Fruit fly (Drosophila melanogaster) whole organism, embryonic: ENCODE data around the gene CG4597.

Experiments
- CG1024 ChIP-seq: fragments of 200-800 bp; sonication (Bioruptor generic); IDR thresholded peaks from 2 replicates; pipeline ENCODE4 v1.3.6; 2022; ENCODE audit warnings: missing biosample characterization, missing genetic modification characterization
- CG10959 ChIP-seq: fragments of 200-800 bp; sonication (Bioruptor generic); IDR thresholded peaks from 2 replicates; pipeline ENCODE4 v1.3.6; 2022; ENCODE audit warnings: missing biosample characterization, missing genetic modification characterization
- CG11247 ChIP-seq: fragments of 200-800 bp; sonication (Bioruptor generic); IDR thresholded peaks from 2 replicates; pipeline ENCODE4 v1.3.6; 2022; ENCODE audit warnings: missing biosample characterization, missing genetic modification characterization
- CG11696 ChIP-seq: fragments of 200-800 bp; sonication (Bioruptor generic); IDR thresholded peaks from 2 replicates; pipeline ENCODE4 v1.3.6; 2022; ENCODE audit warnings: missing biosample characterization, missing genetic modification characterization
- CG13624 ChIP-seq: fragments of 200-800 bp; sonication (Bioruptor generic); optimal IDR thresholded peaks from 2 replicates; lab custom pipeline; 2016; ENCODE audit warnings: missing biosample characterization, missing genetic modification characterization
- CG16815 ChIP-seq: fragments of 200-800 bp; sonication (Bioruptor generic); optimal IDR thresholded peaks from 3 replicates; lab custom pipeline; 2017; ENCODE audit warnings: missing biosample characterization, mild to moderate bottlenecking, missing genetic modification characterization
- CG17186 ChIP-seq: fragments of 200-800 bp; sonication (Bioruptor generic); optimal IDR thresholded peaks from 3 replicates; lab custom pipeline; 2017; ENCODE audit warnings: missing biosample characterization, missing genetic modification reagents, missing genetic modification characterization
- CG17385 ChIP-seq: fragments of 200-800 bp; sonication (Bioruptor generic); optimal IDR thresholded peaks from 3 replicates; lab custom pipeline; 2018; ENCODE audit warnings: missing biosample characterization, mild to moderate bottlenecking, missing genetic modification characterization
- CG18476 ChIP-seq: fragments of 200-800 bp; sonication (Bioruptor generic); optimal IDR thresholded peaks from 2 replicates; lab custom pipeline; 2016; ENCODE audit warnings: missing biosample characterization, mild to moderate bottlenecking, missing genetic modification characterization
- CG2202 ChIP-seq: fragments of 200-800 bp; sonication (Bioruptor generic); optimal IDR thresholded peaks from 2 replicates; lab custom pipeline; 2018; ENCODE audit warnings: missing biosample characterization, mild to moderate bottlenecking, missing genetic modification characterization
- CG2678 ChIP-seq: fragments of 200-800 bp; sonication (Bioruptor generic); optimal IDR thresholded peaks from 3 replicates; lab custom pipeline; 2019; ENCODE audit warnings: missing biosample characterization, mild to moderate bottlenecking, missing genetic modification characterization, moderate library complexity
- CG32772 ChIP-seq: fragments of 200-800 bp; sonication (Bioruptor generic); IDR thresholded peaks from 2 replicates; pipeline ENCODE4 v1.3.6; 2022; ENCODE audit warnings: missing biosample characterization, missing genetic modification characterization
- CG33213 ChIP-seq: fragments of 200-800 bp; sonication (Bioruptor generic); optimal IDR thresholded peaks from 3 replicates; lab custom pipeline; 2016; ENCODE audit warnings: missing biosample characterization, missing genetic modification characterization
- CG3407 ChIP-seq: fragments of 200-800 bp; sonication (Bioruptor generic); optimal IDR thresholded peaks from 2 replicates; lab custom pipeline; 2018; ENCODE audit warnings: missing biosample characterization, mild to moderate bottlenecking, missing genetic modification characterization
- CG3847 ChIP-seq: fragments of 200-800 bp; sonication (Bioruptor generic); IDR thresholded peaks from 2 replicates; pipeline ENCODE4 v1.3.6; 2022; ENCODE audit warnings: missing biosample characterization, missing genetic modification characterization
- CG4820 ChIP-seq: fragments of 200-800 bp; sonication (Bioruptor generic); optimal IDR thresholded peaks from 3 replicates; lab custom pipeline; 2016; ENCODE audit warnings: missing biosample characterization, missing genetic modification characterization
- CG8281 ChIP-seq: fragments of 200-800 bp; sonication (Bioruptor generic); optimal IDR thresholded peaks from 2 replicates; lab custom pipeline; 2018; ENCODE audit warnings: missing biosample characterization, mild to moderate bottlenecking, missing genetic modification characterization, moderate library complexity
- CHES-1-like ChIP-seq: fragments of 200-800 bp; sonication (Bioruptor generic); optimal IDR thresholded peaks from 2 replicates; lab custom pipeline; 2016; ENCODE audit warnings: missing biosample characterization, missing genetic modification characterization
- D ChIP-seq, 2 experiments: fragments of 200-800 bp in 1 of 2; fragments of >200 bp in 1 of 2; sonication (Bioruptor generic) in 1 of 2; optimal IDR thresholded peaks; 2 replicates in 1 of 2; 3 replicates in 1 of 2; lab custom pipeline; 2017; ENCODE audit warnings: mild to moderate bottlenecking in 1 of 2, missing biosample characterization in 1 of 2, missing genetic modification characterization in 1 of 2, missing genetic modification reagents in 1 of 2
- Fer1 ChIP-seq: fragments of 200-800 bp; sonication (Bioruptor generic); optimal IDR thresholded peaks from 2 replicates; lab custom pipeline; 2017; ENCODE audit warnings: missing biosample characterization, mild to moderate bottlenecking, missing genetic modification characterization
- HLH54F ChIP-seq: fragments of 200-800 bp; sonication (Bioruptor generic); optimal IDR thresholded peaks from 3 replicates; lab custom pipeline; 2016; ENCODE audit warnings: missing biosample characterization, missing genetic modification characterization
- MESR4 ChIP-seq: fragments of 200-800 bp; sonication (Bioruptor generic); optimal IDR thresholded peaks from 2 replicates; lab custom pipeline; 2018; ENCODE audit warnings: missing biosample characterization, mild to moderate bottlenecking, missing genetic modification characterization, moderate library complexity
- Mad ChIP-seq: fragments of 200-800 bp; sonication (Bioruptor generic); optimal IDR thresholded peaks from 2 replicates; lab custom pipeline; 2016; ENCODE audit warnings: missing biosample characterization, missing genetic modification characterization
- NFAT ChIP-seq: fragments of 200-800 bp; sonication (Bioruptor generic); IDR thresholded peaks from 2 replicates; pipeline ENCODE4 v1.3.6; 2022; ENCODE audit warnings: missing biosample characterization, missing genetic modification characterization
- Nf-YA ChIP-seq: fragments of 200-800 bp; sonication (Bioruptor generic); IDR thresholded peaks from 2 replicates; pipeline ENCODE4 v1.3.6; 2022; ENCODE audit warnings: missing biosample characterization, missing genetic modification characterization
- Rx ChIP-seq: fragments of 200-800 bp; sonication (Bioruptor generic); IDR thresholded peaks from 2 replicates; pipeline ENCODE4 v1.3.6; 2022; ENCODE audit warnings: missing biosample characterization, missing genetic modification characterization
- Stat92E ChIP-seq, 3 experiments: fragments of >200 bp in 2 of 3; fragments of 200-800 bp in 1 of 3; sonication (Bioruptor generic) in 1 of 3; optimal IDR thresholded peaks; 2 replicates each; lab custom pipeline; 2017 to 2019; ENCODE audit warnings: missing biosample characterization in 3 of 3, missing genetic modification characterization in 3 of 3, mild to moderate bottlenecking in 1 of 3, moderate library complexity in 1 of 3
- ara ChIP-seq: fragments of 200-800 bp; sonication (Bioruptor generic); IDR thresholded peaks from 2 replicates; pipeline ENCODE4 v1.3.6; 2022; ENCODE audit warnings: missing biosample characterization, missing genetic modification characterization
- dysf ChIP-seq: fragments of 200-800 bp; sonication (Bioruptor generic); IDR thresholded peaks from 3 replicates; pipeline ENCODE4 v1.3.6; 2022; ENCODE audit warnings: missing biosample characterization, missing genetic modification characterization
- en ChIP-seq: fragments of 200-800 bp; sonication (Bioruptor generic); optimal IDR thresholded peaks from 2 replicates; lab custom pipeline; 2016; ENCODE audit warnings: missing biosample characterization, missing genetic modification characterization
- eve ChIP-seq, 2 experiments: fragments of >200 bp; optimal IDR thresholded peaks; 2 replicates each; lab custom pipeline; 2017; ENCODE audit warnings: missing biosample characterization in 2 of 2, missing genetic modification characterization in 2 of 2
- ewg ChIP-seq: fragments of 200-800 bp; sonication (Bioruptor generic); optimal IDR thresholded peaks from 3 replicates; lab custom pipeline; 2017; ENCODE audit warnings: mild to moderate bottlenecking, missing biosample characterization, missing genetic modification reagents, missing genetic modification characterization
- eyg ChIP-seq: fragments of 200-800 bp; sonication (Bioruptor generic); optimal IDR thresholded peaks from 3 replicates; lab custom pipeline; 2016; ENCODE audit warnings: missing biosample characterization, missing genetic modification characterization
- fd3F ChIP-seq: fragments of 200-800 bp; sonication (Bioruptor generic); optimal IDR thresholded peaks from 2 replicates; lab custom pipeline; 2018; ENCODE audit warnings: missing biosample characterization, mild to moderate bottlenecking, missing genetic modification characterization, moderate library complexity
- fu2 ChIP-seq: fragments of 200-800 bp; sonication (Bioruptor generic); optimal IDR thresholded peaks from 2 replicates; lab custom pipeline; 2016; ENCODE audit warnings: missing biosample characterization, missing genetic modification characterization
- gce ChIP-seq: fragments of 200-800 bp; sonication (Bioruptor generic); IDR thresholded peaks from 3 replicates; pipeline ENCODE4 v1.3.6; 2022; ENCODE audit warnings: missing biosample characterization, missing genetic modification characterization
- grau ChIP-seq: fragments of 200-800 bp; optimal IDR thresholded peaks from 3 replicates; lab custom pipeline; 2019; ENCODE audit warnings: missing biosample characterization, mild to moderate bottlenecking, missing genetic modification characterization, moderate library complexity
- h ChIP-seq: fragments of >200 bp; optimal IDR thresholded peaks from 2 replicates; lab custom pipeline; 2017
- jigr1 ChIP-seq: fragments of 200-800 bp; sonication (Bioruptor generic); IDR thresholded peaks from 3 replicates; pipeline ENCODE4 v1.3.6; 2022; ENCODE audit warnings: missing biosample characterization, missing genetic modification characterization
- nom ChIP-seq: fragments of 200-800 bp; sonication (Bioruptor generic); optimal IDR thresholded peaks from 2 replicates; lab custom pipeline; 2017; ENCODE audit warnings: missing biosample characterization, missing genetic modification characterization, mild to moderate bottlenecking, moderate library complexity, missing genetic modification reagents
- odd ChIP-seq: fragments of 200-800 bp; sonication (Bioruptor generic); optimal IDR thresholded peaks from 2 replicates; lab custom pipeline; 2017; ENCODE audit warnings: missing biosample characterization, mild to moderate bottlenecking, missing genetic modification characterization
- prd ChIP-seq, 3 experiments: fragments of >200 bp in 2 of 3; fragments of 200-800 bp in 1 of 3; sonication (Bioruptor generic) in 1 of 3; optimal IDR thresholded peaks in 2 of 3; IDR thresholded peaks in 1 of 3; 2 replicates in 2 of 3; 3 replicates in 1 of 3; pipeline versions ENCODE4 v1.3.6 to Lab custom; 2017 to 2022; ENCODE audit warnings: missing biosample characterization in 1 of 3, missing genetic modification characterization in 1 of 3
- pros ChIP-seq: fragments of 200-800 bp; sonication (Bioruptor generic); optimal IDR thresholded peaks from 3 replicates; lab custom pipeline; 2019; ENCODE audit warnings: missing biosample characterization, mild to moderate bottlenecking, missing genetic modification characterization, moderate library complexity
- row ChIP-seq: fragments of 200-800 bp; sonication (Bioruptor generic); IDR thresholded peaks from 3 replicates; pipeline ENCODE4 v1.3.6; 2022; ENCODE audit warnings: missing biosample characterization, missing genetic modification characterization
- ssp ChIP-seq: fragments of 200-800 bp; sonication (Bioruptor generic); IDR thresholded peaks from 2 replicates; pipeline ENCODE4 v1.3.6; 2022; ENCODE audit warnings: missing biosample characterization, missing genetic modification characterization
- stc ChIP-seq: fragments of 200-800 bp; sonication (Bioruptor generic); IDR thresholded peaks from 2 replicates; pipeline ENCODE4 v1.3.6; 2022; ENCODE audit warnings: missing biosample characterization, missing genetic modification characterization
- tna ChIP-seq: fragments of 200-800 bp; sonication (Bioruptor generic); IDR thresholded peaks from 2 replicates; pipeline ENCODE4 v1.3.6; 2022; ENCODE audit warnings: missing biosample characterization, missing genetic modification characterization; ENCODE audit not compliant: partially characterized antibody
- trh ChIP-seq: fragments of 200-800 bp; sonication (Bioruptor generic); optimal IDR thresholded peaks from 2 replicates; lab custom pipeline; 2016; ENCODE audit warnings: missing biosample characterization, missing genetic modification characterization
- usp ChIP-seq: fragments of >200 bp; optimal IDR thresholded peaks from 2 replicates; lab custom pipeline; 2017; ENCODE audit warnings: missing biosample characterization, missing genetic modification characterization
- zen ChIP-seq: fragments of 200-800 bp; sonication (Bioruptor generic); optimal IDR thresholded peaks from 3 replicates; lab custom pipeline; 2018; ENCODE audit warnings: missing biosample characterization, mild to moderate bottlenecking, missing genetic modification characterization, moderate library complexity

Gene CG4597

dm6 chr3L:5133704-5134430 is 4.6 kb downstream of the CG4597 start, which contains the start of gene Yod1 (continued):
- no peak for TF ChIP-seq ewg (GFP tag; lab: Kevin White, UChicago)
- no peak for TF ChIP-seq ssp (GFP tag; lab: Robert Waterston, UW)
- peak; percentile 1 for TF ChIP-seq zen (tag; lab: Kevin White, UChicago)
- no peak for TF ChIP-seq CG16815 (GFP tag; lab: Kevin White, UChicago)
- TF ChIP-seq CG2202 (tag; lab: Kevin White, UChicago), result no peak
- no peak for TF ChIP-seq ara
- TF ChIP-seq row (GFP tag; lab: Robert Waterston, UW), result no peak
- TF ChIP-seq Mad (GFP tag; lab: Kevin White, UChicago), result no peak
- TF ChIP-seq usp, result no peak
- TF ChIP-seq MESR4 (GFP tag; lab: Kevin White, UChicago), result peak; percentile 76
- no peak for TF ChIP-seq CG4820 (GFP tag; lab: Kevin White, UChicago)
- no peak for TF ChIP-seq CG2678 (tag; lab: Kevin White, UChicago)
- no peak for TF ChIP-seq dysf (GFP tag; lab: Robert Waterston, UW)
- TF ChIP-seq HLH54F, result no peak
- peak; percentile 70 for TF ChIP-seq tna (GFP tag; lab: Robert Waterston, UW)
- no peak for TF ChIP-seq CG8281 (tag; lab: Kevin White, UChicago)
- no peak for TF ChIP-seq NFAT
- no peak for TF ChIP-seq CG33213 (GFP tag; lab: Kevin White, UChicago)
- no peak for TF ChIP-seq prd (optimal IDR thresholded peaks at IDR 0.05; lab: Kevin White, UChicago)
- TF ChIP-seq prd (GFP tag; IDR thresholded peaks at IDR 0.05; lab: Robert Waterston, UW), result no peak
- TF ChIP-seq h (lab: Kevin White, UChicago), result no peak
- peak; percentile 2 for TF ChIP-seq nom (GFP tag; lab: Kevin White, UChicago)
- TF ChIP-seq fd3F (GFP tag; lab: Kevin White, UChicago), result no peak
- no peak for TF ChIP-seq eve (GFP tag; optimal IDR thresholded peaks at IDR 0.05; lab: Kevin White, UChicago)
- no peak for TF ChIP-seq CG17186 (GFP tag; lab: Kevin White, UChicago)
- no peak for TF ChIP-seq en
- TF ChIP-seq CG3407 (GFP tag; lab: Kevin White, UChicago), result no peak
- no peak for TF ChIP-seq grau
- peak in 1 of 3 experiments; percentile 12 for TF ChIP-seq Stat92E (GFP tag; optimal IDR thresholded peaks at IDR 0.05; lab: Kevin White, UChicago)
- no peak for TF ChIP-seq pros (GFP tag; lab: Kevin White, UChicago)
- no peak for TF ChIP-seq gce (GFP tag; lab: Robert Waterston, UW)
- TF ChIP-seq CG1024 (GFP tag; lab: Robert Waterston, UW), result no peak
- no peak for TF ChIP-seq CG10959 (GFP tag; lab: Robert Waterston, UW)
- TF ChIP-seq Fer1, result no peak
- TF ChIP-seq fu2 (GFP tag; lab: Kevin White, UChicago), result no peak
- TF ChIP-seq CG3847 (GFP tag; lab: Robert Waterston, UW), result peak; percentile 13; the same call in 1 of the 2 replicates
- no peak for TF ChIP-seq D (optimal IDR thresholded peaks at IDR 0.05; lab: Kevin White, UChicago)
- TF ChIP-seq D (GFP tag; optimal IDR thresholded peaks at IDR 0.05; lab: Kevin White, UChicago), result no peak
- TF ChIP-seq CG32772 (GFP tag; lab: Robert Waterston, UW), result peak; percentile 13; the same call in 1 of the 2 replicates
- TF ChIP-seq jigr1 (GFP tag; lab: Robert Waterston, UW), result no peak
- no peak for TF ChIP-seq Nf-YA (GFP tag; lab: Robert Waterston, UW)
- no peak for TF ChIP-seq CG17385 (GFP tag; lab: Kevin White, UChicago)
- no peak for TF ChIP-seq CG13624 (GFP tag; lab: Kevin White, UChicago)
- no peak for TF ChIP-seq stc (GFP tag; lab: Robert Waterston, UW)
- TF ChIP-seq trh, result no peak
- no peak for TF ChIP-seq odd (GFP tag; lab: Kevin White, UChicago)
- TF ChIP-seq CG11247 (GFP tag; lab: Robert Waterston, UW), result no peak
- TF ChIP-seq Rx (GFP tag; lab: Robert Waterston, UW), result no peak
- TF ChIP-seq CG18476 (GFP tag; lab: Kevin White, UChicago), result no peak
- no peak for TF ChIP-seq eyg (GFP tag; lab: Kevin White, UChicago)
- no peak for TF ChIP-seq CG11696
- TF ChIP-seq CHES-1-like (GFP tag; lab: Kevin White, UChicago), result no peak
